Worm (Caenorhabditis elegans) whole organism, L4 larva: ENCODE results near the gene snt-1.

Source experiments
- D1046.2 ChIP-seq: fragments of 200-800 bp; sonication (Bioruptor generic); IDR thresholded peaks from 2 replicates; pipeline ENCODE4 v1.3.6; 2022; ENCODE audit warnings: missing genetic modification characterization, missing compliant biosample characterization
- F44E2.7 ChIP-seq: fragments of 200-800 bp; sonication (Bioruptor generic); IDR thresholded peaks from 2 replicates; pipeline ENCODE4 v2.1.2; 2022; ENCODE audit warnings: missing genetic modification characterization, missing compliant biosample characterization
- F49E8.2 ChIP-seq: sonication (generic microtip); optimal IDR thresholded peaks from 2 replicates; lab custom pipeline; 2016; ENCODE audit warnings: missing compliant biosample characterization, mild to moderate bottlenecking, missing genetic modification characterization, borderline replicate concordance
- T20F7.1 ChIP-seq: fragments of 200-800 bp; sonication (Bioruptor generic); optimal IDR thresholded peaks from 2 replicates; lab custom pipeline; 2018; ENCODE audit warnings: mild to moderate bottlenecking, missing genetic modification characterization, missing compliant biosample characterization
- T26A8.4 ChIP-seq: fragments of 200-800 bp; sonication (Bioruptor generic); IDR thresholded peaks from 2 replicates; pipeline ENCODE4 v1.3.6; 2022; ENCODE audit warnings: missing genetic modification characterization, missing compliant biosample characterization
- Y75B8A.6 ChIP-seq: fragments of 200-800 bp; sonication (Bioruptor generic); IDR thresholded peaks from 2 replicates; pipeline ENCODE4 v1.3.6; 2022; ENCODE audit warnings: missing genetic modification reagents, missing genetic modification characterization, missing compliant biosample characterization
- ama-1 ChIP-seq: fragments of 150-350 bp; optimal IDR thresholded peaks from 2 replicates; lab custom pipeline; 2014; ENCODE audit warnings: inconsistent platforms, mixed read lengths
- ceh-44 ChIP-seq: fragments of 200-800 bp; sonication (Bioruptor generic); IDR thresholded peaks from 2 replicates; pipeline ENCODE4 v1.3.6; 2022; ENCODE audit warnings: missing genetic modification reagents, missing genetic modification characterization, missing compliant biosample characterization
- daf-12 ChIP-seq: fragments of 150-350 bp; optimal IDR thresholded peaks from 2 replicates; lab custom pipeline; 2014; ENCODE audit warnings: missing biosample characterization, missing genetic modification reagents, missing genetic modification characterization
- daf-16 ChIP-seq, 3 experiments: sonication (generic microtip); optimal IDR thresholded peaks; 2 replicates each; lab custom pipeline; 2016 to 2017; ENCODE audit warnings: missing genetic modification characterization in 3 of 3, missing genetic modification reagents in 3 of 3, mild to moderate bottlenecking in 2 of 3, missing compliant biosample characterization in 2 of 3, missing biosample characterization in 1 of 3, moderate library complexity in 1 of 3
- daf-19 ChIP-seq: fragments of 200-800 bp; sonication (Bioruptor generic); conservative IDR thresholded peaks from 2 replicates; pipeline ENCODE4 v1.3.6; 2022; ENCODE audit warnings: missing genetic modification characterization, missing compliant biosample characterization
- dmd-6 ChIP-seq: fragments of 200-800 bp; sonication (Bioruptor generic); IDR thresholded peaks from 2 replicates; pipeline ENCODE4 v1.3.6; 2022; ENCODE audit warnings: missing genetic modification reagents, missing genetic modification characterization, missing compliant biosample characterization
- dmd-8 ChIP-seq: fragments of 200-800 bp; sonication (Bioruptor generic); IDR thresholded peaks from 2 replicates; pipeline ENCODE4 v1.3.6; 2022; ENCODE audit warnings: missing genetic modification characterization, missing compliant biosample characterization
- duxl-1 ChIP-seq: sonication (generic microtip); optimal IDR thresholded peaks from 2 replicates; lab custom pipeline; 2016; ENCODE audit warnings: mild to moderate bottlenecking, missing genetic modification characterization, moderate library complexity, missing compliant biosample characterization; ENCODE audit not compliant: poor library complexity
- egl-27 ChIP-seq: sonication (generic microtip); optimal IDR thresholded peaks from 3 replicates; lab custom pipeline; 2017; ENCODE audit warnings: missing biosample characterization, missing genetic modification reagents, missing genetic modification characterization
- fkh-10 ChIP-seq: fragments of 150-350 bp; optimal IDR thresholded peaks from 2 replicates; lab custom pipeline; 2014; ENCODE audit warnings: missing biosample characterization, missing genetic modification reagents, missing genetic modification characterization
- fos-1 ChIP-seq: fragments of 150-350 bp; optimal IDR thresholded peaks from 2 replicates; lab custom pipeline; 2014; ENCODE audit warnings: missing biosample characterization, missing genetic modification characterization
- gei-8 ChIP-seq: fragments of 200-800 bp; sonication (Bioruptor generic); optimal IDR thresholded peaks from 2 replicates; lab custom pipeline; 2018; ENCODE audit warnings: mild to moderate bottlenecking, missing genetic modification characterization, missing compliant biosample characterization
- hif-1 ChIP-seq, 2 experiments: sonication (generic microtip); optimal IDR thresholded peaks; 2 replicates each; lab custom pipeline; 2016 to 2017; ENCODE audit warnings: missing compliant biosample characterization in 2 of 2, missing genetic modification characterization in 2 of 2, missing genetic modification reagents in 2 of 2, missing genotype in 2 of 2, mild to moderate bottlenecking in 1 of 2
- hlh-30 ChIP-seq: sonication (generic microtip); optimal IDR thresholded peaks from 2 replicates; lab custom pipeline; 2017; ENCODE audit warnings: antibody characterized with exemption, mild to moderate bottlenecking, missing genetic modification characterization, missing compliant biosample characterization; ENCODE audit not compliant: insufficient read depth
- hmg-1.1 ChIP-seq: fragments of 200-800 bp; sonication (Bioruptor generic); IDR thresholded peaks from 2 replicates; pipeline ENCODE4 v1.3.6; 2022; ENCODE audit warnings: missing genetic modification reagents, missing genetic modification characterization, missing compliant biosample characterization
- lin-1 ChIP-seq: fragments of 200-800 bp; sonication (Bioruptor generic); IDR thresholded peaks from 2 replicates; pipeline ENCODE4 v1.3.6; 2022; ENCODE audit warnings: missing genetic modification reagents, missing genetic modification characterization, missing compliant biosample characterization
- lin-13 ChIP-seq: fragments of 150-350 bp; optimal IDR thresholded peaks from 2 replicates; lab custom pipeline; 2014; ENCODE audit warnings: missing biosample characterization, missing genetic modification reagents, missing genetic modification characterization
- lin-38 ChIP-seq: fragments of 200-800 bp; sonication (Bioruptor generic); IDR thresholded peaks from 2 replicates; pipeline ENCODE4 v1.3.6; 2022; ENCODE audit warnings: missing genetic modification reagents, missing genetic modification characterization, missing compliant biosample characterization
- lir-3 ChIP-seq: sonication (generic microtip); optimal IDR thresholded peaks from 2 replicates; lab custom pipeline; 2016; ENCODE audit warnings: mild to moderate bottlenecking, missing genetic modification characterization, missing compliant biosample characterization
- mdl-1 ChIP-seq, 2 experiments: fragments of 150-350 bp in 1 of 2; sonication (generic microtip) in 1 of 2; optimal IDR thresholded peaks; 2 replicates each; lab custom pipeline; 2014 to 2017; ENCODE audit warnings: missing biosample characterization in 2 of 2, missing genetic modification characterization in 2 of 2
- mdt-29 ChIP-seq: fragments of 200-800 bp; sonication (Bioruptor generic); IDR thresholded peaks from 2 replicates; pipeline ENCODE4 v1.3.6; 2022; ENCODE audit warnings: missing genetic modification reagents, missing genetic modification characterization, missing compliant biosample characterization
- mes-2 ChIP-seq: sonication (generic microtip); optimal IDR thresholded peaks from 2 replicates; lab custom pipeline; 2016; ENCODE audit warnings: missing genotype, mild to moderate bottlenecking, missing genetic modification characterization, missing compliant biosample characterization; ENCODE audit not compliant: poor library complexity, severe bottlenecking
- nhr-102 ChIP-seq: sonication (generic microtip); optimal IDR thresholded peaks from 2 replicates; lab custom pipeline; 2016; ENCODE audit warnings: mild to moderate bottlenecking, missing genetic modification characterization, moderate library complexity, missing compliant biosample characterization
- nhr-41 ChIP-seq: fragments of 200-800 bp; sonication (Bioruptor generic); IDR thresholded peaks from 2 replicates; pipeline ENCODE4 v1.3.6; 2022; ENCODE audit warnings: missing genetic modification reagents, missing genetic modification characterization, missing compliant biosample characterization
- pqm-1 ChIP-seq: sonication (generic microtip); optimal IDR thresholded peaks from 2 replicates; lab custom pipeline; 2017; ENCODE audit warnings: missing biosample characterization, missing genetic modification characterization
- rbr-2 ChIP-seq: sonication (generic microtip); optimal IDR thresholded peaks from 2 replicates; lab custom pipeline; 2016; ENCODE audit warnings: missing genotype, missing genetic modification characterization, missing compliant biosample characterization
- set-16 ChIP-seq: fragments of 200-800 bp; sonication (Bioruptor generic); IDR thresholded peaks from 2 replicates; pipeline ENCODE4 v1.3.6; 2022; ENCODE audit warnings: missing genetic modification reagents, missing genetic modification characterization, missing compliant biosample characterization
- skn-1 ChIP-seq: fragments of 150-350 bp; optimal IDR thresholded peaks from 2 replicates; lab custom pipeline; 2014; ENCODE audit warnings: missing biosample characterization, missing genetic modification characterization
- snpc-1.2 ChIP-seq: fragments of 200-800 bp; sonication (Bioruptor generic); IDR thresholded peaks from 2 replicates; pipeline ENCODE4 v1.3.6; 2022; ENCODE audit warnings: missing genetic modification reagents, missing genetic modification characterization, missing compliant biosample characterization
- spr-1 ChIP-seq: sonication (generic microtip); optimal IDR thresholded peaks from 2 replicates; lab custom pipeline; 2016; ENCODE audit warnings: mild to moderate bottlenecking, missing genetic modification characterization, missing compliant biosample characterization
- unc-130 ChIP-seq: sonication (generic microtip); optimal IDR thresholded peaks from 2 replicates; lab custom pipeline; 2016; ENCODE audit warnings: missing genetic modification reagents, missing genetic modification characterization, missing compliant biosample characterization
- unc-39 ChIP-seq: sonication (generic microtip); optimal IDR thresholded peaks from 2 replicates; lab custom pipeline; 2017; ENCODE audit warnings: missing biosample characterization, missing genetic modification characterization
- ztf-11 ChIP-seq: fragments of 150-350 bp; optimal IDR thresholded peaks from 2 replicates; lab custom pipeline; 2014; ENCODE audit warnings: missing biosample characterization, missing genetic modification characterization

snt-1 gene

ce11 chrII:6776418-6777034 lies 34.2 kb upstream of the snt-1 start, which contains the start of gene ssup-72 (continued):
- TF ChIP-seq snpc-1.2 (no peak), ztf-11 (tag; lab: Kevin White, UChicago) (no peak), set-16 (GFP tag; lab: Robert Waterston, UW) (no peak), nhr-41 (GFP tag; lab: Robert Waterston, UW) (no peak), mdt-29 (GFP tag; lab: Robert Waterston, UW) (no peak), lir-3 (no peak), spr-1 (tag; lab: Kevin White, UChicago) (peak; percentile 42), hlh-30 (tag; lab: Kevin White, UChicago) (peak; percentile 51), T26A8.4 (GFP tag; lab: Robert Waterston, UW) (no peak), ceh-44 (0 out of 2 replicates have a peak, but pooled peaks have one; percentile 12), lin-1 (GFP tag; lab: Robert Waterston, UW) (no peak), pqm-1 (no peak), dmd-8 (GFP tag; lab: Robert Waterston, UW) (no peak), daf-12 (no peak), F49E8.2 (peak; percentile 60), nhr-102 (tag; lab: Kevin White, UChicago) (no peak), lin-13 (GFP tag; lab: Kevin White, UChicago) (no peak), T20F7.1 (GFP tag; lab: Kevin White, UChicago) (peak; percentile 60), lin-38 (no peak), rbr-2 (tag; lab: Kevin White, UChicago) (peak; percentile 49), daf-19 (GFP tag; lab: Robert Waterston, UW) (no peak), dmd-6 (GFP tag; lab: Robert Waterston, UW) (no peak; the same call in 1 of the 2 replicates), hif-1 (tag; optimal IDR thresholded peaks at IDR 0.05; lab: Kevin White, UChicago) (peak in 1 of 2 experiments; percentile 77), gei-8 (GFP tag; lab: Kevin White, UChicago) (no peak), unc-130 (peak; percentile 75), mdl-1 (tag; optimal IDR thresholded peaks at IDR 0.05; lab: Kevin White, UChicago) (peak in 1 of 2 experiments; percentile 32), mes-2 (tag; lab: Kevin White, UChicago) (peak; percentile 98), hmg-1.1 (GFP tag; lab: Robert Waterston, UW) (0 out of 2 replicates have a peak, but pooled peaks have one; percentile 34)

- TF ChIP-seq ama-1 (lab: Kevin White, UChicago) = no peak
- TF ChIP-seq egl-27 (tag; lab: Kevin White, UChicago) = no peak
- TF ChIP-seq D1046.2 = no peak
- no peak for TF ChIP-seq fkh-10 (GFP tag; lab: Kevin White, UChicago)
- no peak for TF ChIP-seq F44E2.7 (GFP tag; lab: Robert Waterston, UW)
- TF ChIP-seq nhr-102 (tag; lab: Kevin White, UChicago) = no peak
- TF ChIP-seq lin-38 = no peak
- no peak for TF ChIP-seq fos-1 (tag; lab: Kevin White, UChicago)
- TF ChIP-seq unc-39 (tag; lab: Kevin White, UChicago) = no peak
- no peak for TF ChIP-seq duxl-1
- TF ChIP-seq Y75B8A.6 (GFP tag; lab: Robert Waterston, UW) = no peak
- TF ChIP-seq daf-16 (GFP tag; optimal IDR thresholded peaks at IDR 0.05; lab: Kevin White, UChicago) = no peak
- TF ChIP-seq daf-16 (tag; optimal IDR thresholded peaks at IDR 0.05; lab: Kevin White, UChicago) = no peak
- no peak for TF ChIP-seq ztf-11 (tag; lab: Kevin White, UChicago)
- no peak for TF ChIP-seq dmd-8 (GFP tag; lab: Robert Waterston, UW)
- TF ChIP-seq gei-8 (GFP tag; lab: Kevin White, UChicago) = no peak
- no peak for TF ChIP-seq skn-1 (tag; lab: Kevin White, UChicago)
Observed at ce11 chrII:6779104-6779503, 31.7 kb upstream of the snt-1 start, which contains the start of gene T13C2.7. Gene T13C2.7, plus strand, starts transcription at chrII:6779404.
